Worm (Caenorhabditis elegans): Measurements from ENCODE around the gene K10B3.5.

K10B3.5 gene

ce11 chrX:3127626-3128142, 21.4 kb upstream of the K10B3.5 start (continued):
- TF ChIP-seq attf-3 (GFP tag; conservative IDR thresholded peaks at IDR 0.05) (0 out of 2 replicates have a peak, but pooled peaks have one; percentile 30), mxl-1 (tag; optimal IDR thresholded peaks at IDR 0.05) (no peak), nfyb-1 (GFP tag; IDR thresholded peaks at IDR 0.05) (peak; percentile 74), nhr-80 (tag; optimal IDR thresholded peaks at IDR 0.05) (peak; percentile 95), B0019.2 (GFP tag; conservative IDR thresholded peaks at IDR 0.05) (no peak), hsf-1 (GFP tag; IDR thresholded peaks at IDR 0.05) (no peak), rpc-1 (optimal IDR thresholded peaks at IDR 0.05) (no peak), rpc-1 (tag; optimal IDR thresholded peaks at IDR 0.05) (no peak), nhr-120 (GFP tag; IDR thresholded peaks at IDR 0.05) (no peak), rcor-1 (GFP tag; IDR thresholded peaks at IDR 0.05) (peak; percentile 61; the same call in 1 of the 2 replicates), madf-3 (GFP tag; IDR thresholded peaks at IDR 0.05) (no peak), Y95B8A.8 (GFP tag; IDR thresholded peaks at IDR 0.05) (0 out of 2 replicates have a peak, but pooled peaks have one; percentile 22), madf-10 (tag; optimal IDR thresholded peaks at IDR 0.05) (peak; percentile 85), K12H6.12 (tag; optimal IDR thresholded peaks at IDR 0.05) (peak; percentile 95), cebp-1 (GFP tag; IDR thresholded peaks at IDR 0.05) (peak; percentile 58; the same call in 1 of the 2 replicates), cebp-1 (tag; optimal IDR thresholded peaks at IDR 0.05) (peak; percentile 92), tbp1 (GFP tag; optimal IDR thresholded peaks at IDR 0.05) (no peak), egrh-3 (GFP tag; IDR thresholded peaks at IDR 0.05) (peak; percentile 76), mcd-1 (GFP tag; IDR thresholded peaks at IDR 0.05) (peak; percentile 82), madf-6 (GFP tag; IDR thresholded peaks at IDR 0.05) (no peak), lin-40 (tag; optimal IDR thresholded peaks at IDR 0.05) (peak; percentile 93), ztf-6 (GFP tag; IDR thresholded peaks at IDR 0.05) (no peak), dpl-1 (GFP tag; optimal IDR thresholded peaks at IDR 0.05) (no peak), unc-130 (GFP tag; optimal IDR thresholded peaks at IDR 0.05) (no peak), xnd-1 (tag; optimal IDR thresholded peaks at IDR 0.05) (no peak), F57C9.4 (tag; optimal IDR thresholded peaks at IDR 0.05) (no peak), pha-4 (tag; optimal IDR thresholded peaks at IDR 0.05) (peak; percentile 94), hlh-12 (tag; optimal IDR thresholded peaks at IDR 0.05) (no peak), unc-62 (GFP tag; optimal IDR thresholded peaks at IDR 0.05) (peak; percentile 33), ztf-28 (GFP tag; IDR thresholded peaks at IDR 0.05) (no peak), F10E7.11 (tag; optimal IDR thresholded peaks at IDR 0.05) (no peak), C17E4.6 (GFP tag; IDR thresholded peaks at IDR 0.05) (peak; percentile 72; the same call in 1 of the 2 replicates)

ce11 chrX:3126979-3127378, 20.7 kb upstream of the K10B3.5 start, which contains the start of gene spc-1:
spc-1 (minus strand) TSS chrX:3127079.
- TF ChIP-seq dox-1 (GFP tag; IDR thresholded peaks at IDR 0.05) (no peak), lag-1 (GFP tag; IDR thresholded peaks at IDR 0.05) (no peak), atf-7 (tag; optimal IDR thresholded peaks at IDR 0.05) (no peak), madf-3 (GFP tag; IDR thresholded peaks at IDR 0.05) (no peak), fkh-3 (tag; optimal IDR thresholded peaks at IDR 0.05) (no peak), B0019.2 (GFP tag; conservative IDR thresholded peaks at IDR 0.05) (no peak), xnd-1 (tag; optimal IDR thresholded peaks at IDR 0.05) (no peak), aptf-3 (GFP tag; IDR thresholded peaks at IDR 0.05) (no peak), ekl-4 (GFP tag; IDR thresholded peaks at IDR 0.05) (no peak), Y53G8AR.9 (GFP tag; conservative IDR thresholded peaks at IDR 0.05) (no peak), B0336.3 (GFP tag; IDR thresholded peaks at IDR 0.05) (no peak), T07F8.4 (tag; optimal IDR thresholded peaks at IDR 0.05) (no peak), mxl-1 (tag; optimal IDR thresholded peaks at IDR 0.05) (no peak)

Data from whole organism, young adult.